Worm (Caenorhabditis elegans) whole organism, dauer: Measurements from ENCODE around the gene sbds-1.

ENCODE experiments used
- unc-62 ChIP-seq: sonication (generic microtip); optimal IDR thresholded peaks from 2 replicates; lab custom pipeline; 2017; ENCODE audit warnings: missing biosample characterization, missing genetic modification reagents, missing genetic modification characterization

The sbds-1 gene

DNA sequence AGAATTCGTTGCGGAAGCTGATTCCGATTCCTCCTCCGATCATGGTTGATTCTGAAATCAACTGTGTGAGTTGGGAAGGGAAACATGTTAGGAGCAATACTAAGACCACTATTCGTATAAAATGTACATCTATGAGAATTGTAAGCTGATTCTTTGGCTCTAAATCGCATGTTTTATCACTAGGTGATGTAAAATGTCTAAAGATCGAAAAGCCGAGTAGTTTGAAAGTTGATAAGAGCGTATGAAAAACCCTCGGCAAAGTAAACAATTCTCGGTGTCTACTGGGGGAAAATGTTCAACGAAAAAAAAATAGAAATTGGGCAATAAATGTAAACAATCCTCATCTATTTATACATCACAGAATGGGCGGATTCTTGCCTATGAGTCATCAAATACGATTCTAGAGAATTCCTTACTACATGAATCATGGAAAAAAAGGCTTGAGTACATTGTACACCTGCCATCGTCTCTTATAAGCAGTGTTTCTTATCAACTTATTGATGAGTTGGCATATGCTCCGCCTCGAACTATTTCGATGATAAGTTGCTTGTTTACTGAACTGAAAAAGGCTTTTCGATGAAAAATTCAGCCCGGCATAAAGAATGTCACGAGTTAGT lies 37.8 kb downstream of the sbds-1 start, which contains the start of gene lec-6:
Gene lec-6, minus strand, starts transcription at position 51 of the 617 bp plus-strand sequence.
- no peak for TF ChIP-seq unc-62

DNA sequence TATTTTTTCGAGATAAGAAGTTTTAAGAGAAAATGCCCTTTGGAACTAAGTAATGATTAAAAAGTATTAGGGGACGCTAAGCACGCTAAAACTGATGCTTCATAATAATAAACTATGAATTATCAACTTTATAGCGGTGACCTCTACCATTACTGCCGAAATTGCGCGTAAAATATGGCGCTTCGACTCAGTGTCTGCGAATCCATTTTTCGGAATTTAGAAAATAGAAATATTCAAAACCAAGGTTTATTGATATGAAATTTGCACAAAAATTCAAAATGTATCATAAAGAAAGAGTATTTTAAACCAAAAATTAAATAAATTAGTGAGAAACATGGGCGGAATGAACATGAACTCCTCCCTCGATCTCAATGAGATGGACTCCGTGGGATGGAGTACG lies 38.9 kb downstream of the sbds-1 start:
- TF ChIP-seq unc-62: no peak

DNA sequence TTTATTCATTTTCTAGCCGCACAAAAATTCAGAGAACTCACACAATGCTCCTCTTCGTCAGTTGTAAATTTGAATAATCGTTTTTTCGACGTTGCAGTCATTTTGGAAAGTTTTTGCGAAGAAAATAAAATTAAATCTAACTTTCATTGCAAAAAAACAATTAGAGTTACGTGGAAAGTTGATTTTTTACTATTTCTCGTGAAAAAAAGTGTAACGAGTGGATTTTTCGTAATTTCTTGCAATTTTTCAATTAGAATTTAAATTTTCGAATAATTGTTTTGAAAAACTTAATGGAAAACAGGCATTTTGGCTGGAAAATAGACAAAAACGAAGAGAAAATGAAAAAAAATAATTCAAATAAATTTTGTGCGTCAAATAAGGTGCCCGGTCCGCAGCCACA lies 39.5 kb downstream of the sbds-1 start, which contains the start of gene Y55B1AR.2:
Gene Y55B1AR.2, minus strand, starts transcription at position 101 of the 400 bp plus-strand sequence.
- TF ChIP-seq unc-62: no peak

DNA sequence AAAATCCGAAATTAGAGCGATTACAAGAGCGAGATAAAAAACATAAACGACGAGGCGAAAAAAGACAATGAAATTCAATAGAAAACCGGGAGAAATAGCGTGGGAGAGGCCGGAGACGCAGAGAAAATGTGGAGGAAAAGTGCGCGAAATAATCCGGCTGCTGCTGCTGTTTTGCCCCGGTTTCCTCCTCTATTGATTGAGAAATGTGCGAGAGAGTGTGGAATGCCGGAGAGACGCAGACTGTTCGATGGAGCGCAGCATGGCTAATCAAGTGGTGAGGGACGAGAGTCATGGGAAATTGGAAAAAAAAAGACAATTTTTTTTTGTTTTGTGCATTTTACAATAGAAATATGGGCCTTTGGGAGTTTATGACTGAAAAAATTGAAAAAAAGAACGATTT lies 40.1 kb downstream of the sbds-1 start:
- no peak for TF ChIP-seq unc-62

DNA sequence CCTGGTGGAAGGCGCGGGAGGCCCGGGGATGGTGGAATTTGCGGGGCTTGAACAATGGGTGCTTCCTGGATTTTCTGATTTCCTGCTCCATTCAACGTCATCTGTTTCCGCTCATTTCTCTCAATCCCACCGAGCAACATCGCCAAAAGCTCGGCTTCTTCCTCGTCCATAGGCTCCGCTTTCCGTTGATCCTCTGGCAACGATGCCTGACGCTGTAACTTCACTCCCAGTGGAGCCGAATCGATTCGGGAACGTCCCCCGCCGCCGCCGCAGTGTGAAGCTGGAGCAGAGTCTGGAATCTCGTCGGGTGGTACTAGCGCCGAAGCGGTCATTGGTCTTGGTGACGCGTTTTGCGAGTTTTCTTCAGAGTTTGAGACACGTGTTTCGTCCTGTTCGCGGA lies 42.8 kb downstream of the sbds-1 start:
- TF ChIP-seq unc-62: no peak

DNA sequence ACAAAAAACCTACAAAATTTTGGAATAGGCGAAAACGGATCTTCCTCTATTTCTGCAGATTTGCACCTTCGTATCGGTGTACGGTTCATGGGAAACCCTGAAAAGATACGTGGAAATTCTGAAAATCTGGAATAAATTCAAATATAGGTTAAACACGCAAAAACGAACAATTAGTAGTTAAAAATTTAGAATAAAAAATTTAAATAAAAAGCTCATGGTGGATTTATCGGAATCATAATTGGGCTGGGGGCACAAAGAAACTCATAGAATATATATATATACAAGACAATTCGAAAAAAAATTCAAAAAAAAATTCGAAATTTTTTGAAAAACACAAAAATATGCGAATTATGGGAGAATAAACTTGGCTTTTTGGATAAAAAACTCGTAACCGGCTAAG lies 51.2 kb downstream of the sbds-1 start, which contains the start of gene helq-1:
Gene helq-1, minus strand, starts transcription at position 101 of the 400 bp plus-strand sequence.
- TF ChIP-seq unc-62: no peak
